Fruit fly (Drosophila melanogaster): ENCODE results near the gene CG11786.

Gene CG11786

DNA sequence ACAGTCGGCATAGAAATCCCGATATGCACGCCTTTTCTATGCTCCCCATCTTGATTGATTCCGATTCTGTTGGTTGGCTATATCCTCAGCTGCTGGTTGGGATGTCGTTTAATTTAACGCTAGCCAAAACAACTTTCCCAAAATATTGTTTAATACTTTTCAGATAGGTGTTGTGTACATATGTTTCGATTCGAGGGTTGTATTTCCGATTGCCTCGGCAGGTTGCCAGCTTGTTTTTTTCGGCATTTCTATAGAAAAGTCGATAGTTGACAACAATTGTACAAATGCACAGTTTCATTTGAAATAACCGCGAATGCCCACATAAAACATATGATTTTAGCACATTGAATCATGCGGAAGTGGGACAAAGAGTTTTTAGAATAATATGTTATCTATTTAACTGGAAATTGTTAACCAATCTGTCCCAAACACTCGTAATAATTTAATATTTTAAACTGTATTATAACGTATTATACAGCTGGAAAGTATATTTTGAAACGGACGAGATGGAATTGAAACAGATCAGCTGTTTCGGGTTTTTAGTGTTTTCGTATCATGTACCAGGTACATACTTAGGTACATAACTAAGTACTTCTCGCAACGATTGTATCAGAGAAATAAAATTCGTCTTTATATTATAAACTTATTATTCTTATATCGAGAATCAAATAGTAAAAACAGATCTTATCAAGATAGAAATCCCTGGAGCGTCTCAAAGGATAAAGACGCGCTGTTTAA lies 8.5 kb downstream of the CG11786 start, which contains the start of gene CG31109 (continued):
- TF ChIP-seq Ssrp (tag; optimal IDR thresholded peaks at IDR 0.05): no peak
- no peak for TF ChIP-seq org-1 (GFP tag; optimal IDR thresholded peaks at IDR 0.05)
- no peak for TF ChIP-seq wor (GFP tag; IDR thresholded peaks at IDR 0.05)
- peak; percentile 82 for TF ChIP-seq E2f2 (GFP tag; IDR thresholded peaks at IDR 0.05)
- peak; percentile 66 for TF ChIP-seq HmgZ (tag; optimal IDR thresholded peaks at IDR 0.05)
- peak; percentile 26 for TF ChIP-seq pum (GFP tag; optimal IDR thresholded peaks at IDR 0.05)
- no peak for TF ChIP-seq hkb (optimal IDR thresholded peaks at IDR 0.05)
- no peak for TF ChIP-seq hkb (GFP tag; IDR thresholded peaks at IDR 0.05)
- no peak for TF ChIP-seq CG5180 (GFP tag; optimal IDR thresholded peaks at IDR 0.05)
- TF ChIP-seq H15 (GFP tag; IDR thresholded peaks at IDR 0.05): no peak
- TF ChIP-seq CG17802 (tag; optimal IDR thresholded peaks at IDR 0.05): no peak
- no peak for TF ChIP-seq tgo (GFP tag; IDR thresholded peaks at IDR 0.05)
- peak; percentile 33 for TF ChIP-seq gem (tag; optimal IDR thresholded peaks at IDR 0.05)
- peak; percentile 78 for TF ChIP-seq Dref (GFP tag; IDR thresholded peaks at IDR 0.05)
- TF ChIP-seq bowl (GFP tag; IDR thresholded peaks at IDR 0.05): no peak
- TF ChIP-seq CG7556 (GFP tag; optimal IDR thresholded peaks at IDR 0.05): no peak
- TF ChIP-seq mam (GFP tag; optimal IDR thresholded peaks at IDR 0.05): peak; percentile 43
- peak in 1 of 2 experiments; percentile 56 for TF ChIP-seq eve (GFP tag; optimal IDR thresholded peaks at IDR 0.05)
- TF ChIP-seq jigr1 (GFP tag; IDR thresholded peaks at IDR 0.05): no peak
- no peak for TF ChIP-seq crol (GFP tag; IDR thresholded peaks at IDR 0.05)
- TF ChIP-seq al (GFP tag; IDR thresholded peaks at IDR 0.05): no peak
- peak; percentile 50; the same call in 1 of the 4 replicates for TF ChIP-seq Dll (GFP tag; IDR thresholded peaks at IDR 0.05; ENCODE audit: partially characterized antibody)
- TF ChIP-seq Ravus (GFP tag; IDR thresholded peaks at IDR 0.05): no peak
- peak in 1 of 2 experiments; percentile 26 for TF ChIP-seq Pdp1 (GFP tag; optimal IDR thresholded peaks at IDR 0.05)
- peak; percentile 50 for TF ChIP-seq CHES-1-like (GFP tag; optimal IDR thresholded peaks at IDR 0.05)
- no peak for TF ChIP-seq tna (GFP tag; IDR thresholded peaks at IDR 0.05; ENCODE audit: partially characterized antibody)
- TF ChIP-seq CG10654 (GFP tag; optimal IDR thresholded peaks at IDR 0.05): no peak
- no peak for TF ChIP-seq sim (GFP tag; IDR thresholded peaks at IDR 0.05)
- TF ChIP-seq chif (GFP tag; optimal IDR thresholded peaks at IDR 0.05): no peak
- no peak for TF ChIP-seq CG1647 (GFP tag; optimal IDR thresholded peaks at IDR 0.05)
- TF ChIP-seq ato (GFP tag; IDR thresholded peaks at IDR 0.05; ENCODE audit: partially characterized antibody): no peak
- TF ChIP-seq HLHmδ (GFP tag; optimal IDR thresholded peaks at IDR 0.05): no peak
- no peak for TF ChIP-seq CG1602 (GFP tag; optimal IDR thresholded peaks at IDR 0.05)
- no peak for TF ChIP-seq CG10565 (GFP tag; optimal IDR thresholded peaks at IDR 0.05)
- TF ChIP-seq ranshi (GFP tag; IDR thresholded peaks at IDR 0.05): no peak
- no peak for TF ChIP-seq CG8478 (optimal IDR thresholded peaks at IDR 0.05)
- TF ChIP-seq Bteb2 (GFP tag; optimal IDR thresholded peaks at IDR 0.05): peak; percentile 7
- peak; percentile 77 for TF ChIP-seq pzg (GFP tag; optimal IDR thresholded peaks at IDR 0.05)
- TF ChIP-seq CG3995 (GFP tag; optimal IDR thresholded peaks at IDR 0.05): no peak
- TF ChIP-seq emc (GFP tag; optimal IDR thresholded peaks at IDR 0.05): no peak
- no peak for TF ChIP-seq ara (GFP tag; IDR thresholded peaks at IDR 0.05)
- TF ChIP-seq CG11504 (tag; optimal IDR thresholded peaks at IDR 0.05): no peak
- TF ChIP-seq Blimp-1 (GFP tag; optimal IDR thresholded peaks at IDR 0.05): no peak
- TF ChIP-seq sob (GFP tag; IDR thresholded peaks at IDR 0.05): no peak
- no peak for TF ChIP-seq CG31388 (GFP tag; optimal IDR thresholded peaks at IDR 0.05)
- no peak for TF ChIP-seq ash1 (GFP tag; optimal IDR thresholded peaks at IDR 0.05)
- TF ChIP-seq CG8924 (tag; optimal IDR thresholded peaks at IDR 0.05): peak; percentile 67
- no peak for TF ChIP-seq btn (GFP tag; optimal IDR thresholded peaks at IDR 0.05)
- peak; percentile 30 for TF ChIP-seq Six4 (GFP tag; optimal IDR thresholded peaks at IDR 0.05)
- 0 out of 2 replicates have a peak, but pooled peaks have one; percentile 8 for TF ChIP-seq Xrp1 (GFP tag; IDR thresholded peaks at IDR 0.05)
- peak; percentile 51 for TF ChIP-seq Rfx (GFP tag; IDR thresholded peaks at IDR 0.05)

Measured in whole organism, embryonic.